Fruit fly (Drosophila melanogaster): Measurements from ENCODE around the gene RpS14b.
A peak's percentile ranks its signal among the peaks of the same experiment; 100 is the strongest.

RpS14b gene

dm6 chrX:7968215-7968799 is 33.6 kb downstream of the RpS14b start, which contains the start of gene sws (continued):
- peak; percentile 59 for TF ChIP-seq inv (GFP tag; IDR thresholded peaks at IDR 0.05; ENCODE audit: partially characterized antibody)
- TF ChIP-seq CG12155 (GFP tag; optimal IDR thresholded peaks at IDR 0.05) = peak; percentile 40
- peak; percentile 6 for TF ChIP-seq CG16815 (GFP tag; optimal IDR thresholded peaks at IDR 0.05)
- TF ChIP-seq CoRest (tag; optimal IDR thresholded peaks at IDR 0.05) = peak; percentile 67
- TF ChIP-seq CG14710 (tag; optimal IDR thresholded peaks at IDR 0.05) = peak; percentile 61
- TF ChIP-seq lola (GFP tag; optimal IDR thresholded peaks at IDR 0.05) = peak in 1 of 3 experiments; percentile 21
- peak; percentile 36 for TF ChIP-seq gfzf (GFP tag; optimal IDR thresholded peaks at IDR 0.05)
- TF ChIP-seq CG18619 (GFP tag; optimal IDR thresholded peaks at IDR 0.05) = peak; percentile 29
- TF ChIP-seq lbe (GFP tag; optimal IDR thresholded peaks at IDR 0.05) = peak; percentile 1
- no peak for TF ChIP-seq insv (GFP tag; optimal IDR thresholded peaks at IDR 0.05)
- no peak for TF ChIP-seq H15 (GFP tag; IDR thresholded peaks at IDR 0.05)
- TF ChIP-seq Dfd (GFP tag; optimal IDR thresholded peaks at IDR 0.05) = no peak
- peak; percentile 33 for TF ChIP-seq CG9817 (tag; optimal IDR thresholded peaks at IDR 0.05)
- TF ChIP-seq Dp (GFP tag; optimal IDR thresholded peaks at IDR 0.05) = peak; percentile 53
- no peak for TF ChIP-seq CG8290 (GFP tag; optimal IDR thresholded peaks at IDR 0.05)
- TF ChIP-seq CG8290 (tag; optimal IDR thresholded peaks at IDR 0.05) = peak in 1 of 2 experiments; percentile 50
- TF ChIP-seq CG10209 (GFP tag; optimal IDR thresholded peaks at IDR 0.05) = peak; percentile 23
- peak; percentile 73 for TF ChIP-seq CG13287 (GFP tag; IDR thresholded peaks at IDR 0.05; ENCODE audit: partially characterized antibody)
- TF ChIP-seq stwl (tag; optimal IDR thresholded peaks at IDR 0.05) = peak; percentile 28
- TF ChIP-seq mam (GFP tag; optimal IDR thresholded peaks at IDR 0.05) = no peak
- no peak for TF ChIP-seq dan (GFP tag; IDR thresholded peaks at IDR 0.05)
- peak; percentile 55 for TF ChIP-seq CG11504 (tag; optimal IDR thresholded peaks at IDR 0.05)
- peak; percentile 41; the same call in 1 of the 2 replicates for TF ChIP-seq nerfin-2 (GFP tag; IDR thresholded peaks at IDR 0.05; ENCODE audit: partially characterized antibody)
- TF ChIP-seq gem (tag; optimal IDR thresholded peaks at IDR 0.05) = peak; percentile 71
- TF ChIP-seq CG8359 (GFP tag; optimal IDR thresholded peaks at IDR 0.05; ENCODE audit: borderline replicate concordance) = no peak
- peak; percentile 47 for TF ChIP-seq CG1603 (tag; optimal IDR thresholded peaks at IDR 0.05)
- peak; percentile 12; the same call in 1 of the 2 replicates for TF ChIP-seq CG10366 (GFP tag; IDR thresholded peaks at IDR 0.05)
- TF ChIP-seq sqz (GFP tag; optimal IDR thresholded peaks at IDR 0.05) = no peak
- TF ChIP-seq CG18011 (GFP tag; optimal IDR thresholded peaks at IDR 0.05) = peak; percentile 8
- peak; percentile 45 for TF ChIP-seq CG17829 (tag; optimal IDR thresholded peaks at IDR 0.05)
- TF ChIP-seq CG30403 (GFP tag; optimal IDR thresholded peaks at IDR 0.05) = peak; percentile 60
- TF ChIP-seq Dek (tag; optimal IDR thresholded peaks at IDR 0.05) = peak; percentile 33
- TF ChIP-seq CG17385 (GFP tag; optimal IDR thresholded peaks at IDR 0.05) = peak; percentile 9
- peak; percentile 46 for TF ChIP-seq CG12659 (GFP tag; optimal IDR thresholded peaks at IDR 0.05)
- TF ChIP-seq CG33557 (GFP tag; optimal IDR thresholded peaks at IDR 0.05) = peak; percentile 1
- TF ChIP-seq CG12219 (GFP tag; optimal IDR thresholded peaks at IDR 0.05) = no peak
- peak; percentile 50; the same call in 2 of the 3 replicates for TF ChIP-seq zen2 (GFP tag; IDR thresholded peaks at IDR 0.05; ENCODE audit: partially characterized antibody)
- peak; percentile 61 for TF ChIP-seq CG12391 (tag; optimal IDR thresholded peaks at IDR 0.05)
- TF ChIP-seq CG2678 (tag; optimal IDR thresholded peaks at IDR 0.05) = peak; percentile 63
- peak; percentile 15 for TF ChIP-seq Myb (GFP tag; optimal IDR thresholded peaks at IDR 0.05)
- no peak for TF ChIP-seq ems (GFP tag; optimal IDR thresholded peaks at IDR 0.05)
- peak; percentile 53 for TF ChIP-seq PHDP (tag; optimal IDR thresholded peaks at IDR 0.05)
- no peak for TF ChIP-seq cad (GFP tag; optimal IDR thresholded peaks at IDR 0.05)
- no peak for TF ChIP-seq sd (tag; optimal IDR thresholded peaks at IDR 0.05)
- peak; percentile 27 for TF ChIP-seq ind (GFP tag; optimal IDR thresholded peaks at IDR 0.05)
- TF ChIP-seq Ptx1 (GFP tag; IDR thresholded peaks at IDR 0.05) = 0 out of 2 replicates have a peak, but pooled peaks have one; percentile 22
- peak; percentile 74 for TF ChIP-seq BEAF-32 (GFP tag; optimal IDR thresholded peaks at IDR 0.05)
- peak; percentile 37 for TF ChIP-seq Nf-YC (tag; optimal IDR thresholded peaks at IDR 0.05)
